Fruit fly (Drosophila melanogaster): ENCODE results near the gene CG43797.

DNA sequence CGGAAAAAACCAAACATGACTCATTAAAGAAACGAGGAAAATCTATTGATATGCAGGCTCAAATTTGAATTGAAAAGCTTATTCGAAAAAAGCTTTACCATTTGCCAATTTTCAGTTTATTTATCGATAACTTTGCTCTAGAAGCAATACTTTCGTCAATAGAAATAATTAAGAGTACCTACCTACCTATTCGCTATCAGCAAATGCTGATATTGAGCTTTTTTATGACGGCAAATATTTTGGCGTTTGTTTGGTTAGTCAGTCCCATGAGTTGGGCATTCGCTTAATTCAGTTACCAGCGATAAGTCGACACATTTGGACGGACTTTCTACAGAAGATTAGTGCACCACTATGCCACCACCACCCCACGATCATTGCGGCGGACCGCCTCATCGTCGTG, 4.0 kb downstream of the CG43797 start, which contains the start of gene CG34176:
- TF ChIP-seq CG32121 (GFP tag; IDR thresholded peaks at IDR 0.05) (no peak), Ets98B (GFP tag; IDR thresholded peaks at IDR 0.05) (no peak), EcR (GFP tag; optimal IDR thresholded peaks at IDR 0.05) (no peak), gl (tag; optimal IDR thresholded peaks at IDR 0.05) (no peak), CG4496 (GFP tag; IDR thresholded peaks at IDR 0.05) (no peak), CG9948 (tag; optimal IDR thresholded peaks at IDR 0.05) (no peak), CG34367 (tag; optimal IDR thresholded peaks at IDR 0.05) (no peak), Pif1B (GFP tag; optimal IDR thresholded peaks at IDR 0.05) (no peak), CG17806 (tag; optimal IDR thresholded peaks at IDR 0.05) (no peak), Pif1A (GFP tag; optimal IDR thresholded peaks at IDR 0.05) (no peak), CG12605 (GFP tag; IDR thresholded peaks at IDR 0.05) (no peak), CG10348 (GFP tag; IDR thresholded peaks at IDR 0.05) (no peak), D1 (tag; optimal IDR thresholded peaks at IDR 0.05) (no peak)
